Fruit fly (Drosophila melanogaster): Measurements from ENCODE around the gene CG17147.
A peak's percentile ranks its signal among the peaks of the same experiment; 100 is the strongest.

CG17147 gene

DNA sequence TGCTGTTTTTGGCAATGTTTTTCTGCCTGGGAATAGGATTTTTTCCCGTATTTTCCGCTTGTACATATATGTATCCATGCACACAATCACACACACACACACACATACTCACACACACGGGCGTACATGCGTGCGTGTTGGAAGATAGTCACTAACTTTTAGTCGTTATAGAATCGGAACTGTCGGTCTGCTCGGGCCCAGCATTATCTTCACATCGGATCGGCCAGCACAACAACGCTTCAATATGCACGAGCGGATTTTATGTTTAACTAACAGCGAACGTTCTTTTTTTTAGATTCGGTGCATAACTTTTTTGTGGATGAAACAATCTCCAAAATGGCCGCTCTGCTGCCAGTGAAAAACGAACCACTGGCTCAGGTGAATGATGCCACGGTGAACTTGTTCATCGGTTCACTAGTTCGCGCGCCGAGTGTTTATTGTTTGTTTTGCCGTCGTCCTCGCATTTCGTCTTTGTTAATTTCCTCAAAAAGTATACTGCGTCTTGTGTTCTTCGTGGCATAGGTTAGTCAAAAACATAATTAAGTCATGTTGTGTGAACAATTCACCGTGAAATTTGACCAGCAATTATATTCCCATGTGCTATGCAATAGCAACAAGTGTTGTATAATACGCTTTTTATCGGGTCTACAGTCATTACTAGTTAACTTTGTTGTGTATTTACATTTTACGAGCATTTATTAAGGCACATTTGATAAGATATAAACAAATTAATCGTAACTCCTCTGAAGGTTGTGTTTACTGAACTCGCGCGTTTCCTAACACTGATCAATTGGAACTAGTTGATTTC lies 17.6 kb downstream of the CG17147 start, which contains the start of the genes CG6951 and CG17233 (continued):
- TF ChIP-seq Pdp1 (GFP tag; optimal IDR thresholded peaks at IDR 0.05), result peak in 1 of 2 experiments; percentile 78
- no peak for TF ChIP-seq br (optimal IDR thresholded peaks at IDR 0.05)
- no peak for TF ChIP-seq wdn (GFP tag; IDR thresholded peaks at IDR 0.05)
- TF ChIP-seq MESR4 (GFP tag; optimal IDR thresholded peaks at IDR 0.05), result peak; percentile 97
- TF ChIP-seq CG8089 (GFP tag; optimal IDR thresholded peaks at IDR 0.05), result no peak
- TF ChIP-seq fd64A (GFP tag; optimal IDR thresholded peaks at IDR 0.05), result no peak
- no peak for TF ChIP-seq CG12391 (tag; optimal IDR thresholded peaks at IDR 0.05)
- TF ChIP-seq CG14667 (GFP tag; IDR thresholded peaks at IDR 0.05), result no peak
- TF ChIP-seq CG32767 (GFP tag; IDR thresholded peaks at IDR 0.05), result peak; percentile 70; the same call in 1 of the 2 replicates
- TF ChIP-seq Ssrp (tag; optimal IDR thresholded peaks at IDR 0.05), result no peak
- no peak for TF ChIP-seq CG6654 (GFP tag; optimal IDR thresholded peaks at IDR 0.05)
- TF ChIP-seq CG17385 (GFP tag; optimal IDR thresholded peaks at IDR 0.05), result no peak
- TF ChIP-seq CG1602 (GFP tag; optimal IDR thresholded peaks at IDR 0.05), result no peak
- TF ChIP-seq dpn (GFP tag; optimal IDR thresholded peaks at IDR 0.05), result peak in 1 of 2 experiments; percentile 2
- no peak for TF ChIP-seq HLH54F (GFP tag; optimal IDR thresholded peaks at IDR 0.05)
- peak; percentile 43 for TF ChIP-seq CG12659 (GFP tag; optimal IDR thresholded peaks at IDR 0.05)
- no peak for TF ChIP-seq CG31441 (GFP tag; IDR thresholded peaks at IDR 0.05)
- no peak for TF ChIP-seq pum (GFP tag; optimal IDR thresholded peaks at IDR 0.05)
- TF ChIP-seq bbx (GFP tag; IDR thresholded peaks at IDR 0.05; ENCODE audit: partially characterized antibody), result peak; percentile 26; the same call in 1 of the 2 replicates
- peak; percentile 18 for TF ChIP-seq dm (GFP tag; optimal IDR thresholded peaks at IDR 0.05)
- no peak for TF ChIP-seq Tbp (GFP tag; optimal IDR thresholded peaks at IDR 0.05)
- TF ChIP-seq Dfd (GFP tag; optimal IDR thresholded peaks at IDR 0.05), result no peak
- TF ChIP-seq Bgb (GFP tag; IDR thresholded peaks at IDR 0.05; ENCODE audit: partially characterized antibody), result 0 out of 2 replicates have a peak, but pooled peaks have one; percentile 23
- peak; percentile 25 for TF ChIP-seq lilli (GFP tag; optimal IDR thresholded peaks at IDR 0.05)
- 0 out of 4 replicates have a peak, but pooled peaks have one; percentile 46 for TF ChIP-seq chinmo (GFP tag; IDR thresholded peaks at IDR 0.05; ENCODE audit: partially characterized antibody)
- TF ChIP-seq bcd (GFP tag; optimal IDR thresholded peaks at IDR 0.05), result no peak
- TF ChIP-seq sens (GFP tag), result peak; percentile 21
- TF ChIP-seq YL-1 (GFP tag; optimal IDR thresholded peaks at IDR 0.05), result peak; percentile 72
- no peak for TF ChIP-seq crc (GFP tag; optimal IDR thresholded peaks at IDR 0.05)
- no peak for TF ChIP-seq CoRest (tag; optimal IDR thresholded peaks at IDR 0.05)
- peak; percentile 13; the same call in 1 of the 2 replicates for TF ChIP-seq MBD-R2 (GFP tag; IDR thresholded peaks at IDR 0.05)
- TF ChIP-seq CG3838 (GFP tag; optimal IDR thresholded peaks at IDR 0.05), result no peak
- no peak for TF ChIP-seq emc (GFP tag; optimal IDR thresholded peaks at IDR 0.05)
- peak; percentile 96 for TF ChIP-seq cg (GFP tag; optimal IDR thresholded peaks at IDR 0.05)
- 0 out of 2 replicates have a peak, but pooled peaks have one; percentile 16 for TF ChIP-seq Dref (GFP tag; IDR thresholded peaks at IDR 0.05)
- peak; percentile 76 for TF ChIP-seq CG8478 (optimal IDR thresholded peaks at IDR 0.05)
- peak; percentile 57; the same call in 2 of the 3 replicates for TF ChIP-seq CG34422 (GFP tag; IDR thresholded peaks at IDR 0.05)
- TF ChIP-seq bab2 (GFP tag; optimal IDR thresholded peaks at IDR 0.05), result peak; percentile 10
- TF ChIP-seq CG11247 (GFP tag; IDR thresholded peaks at IDR 0.05), result no peak
- TF ChIP-seq hbn (GFP tag; IDR thresholded peaks at IDR 0.05; ENCODE audit: partially characterized antibody), result no peak
- peak; percentile 43 for TF ChIP-seq CG10267 (tag; optimal IDR thresholded peaks at IDR 0.05)
- no peak for TF ChIP-seq CG15479 (GFP tag; optimal IDR thresholded peaks at IDR 0.05)
- TF ChIP-seq CG4617 (GFP tag; optimal IDR thresholded peaks at IDR 0.05; ENCODE audit: borderline replicate concordance), result peak; percentile 37
- TF ChIP-seq HmgD (GFP tag; optimal IDR thresholded peaks at IDR 0.05), result peak; percentile 11
- 0 out of 3 replicates have a peak, but pooled peaks have one; percentile 4 for TF ChIP-seq ase (GFP tag; IDR thresholded peaks at IDR 0.05)
- no peak for TF ChIP-seq nerfin-2 (GFP tag; IDR thresholded peaks at IDR 0.05; ENCODE audit: partially characterized antibody)
- TF ChIP-seq tio (GFP tag; optimal IDR thresholded peaks at IDR 0.05), result no peak
- no peak for TF ChIP-seq CG14965 (GFP tag; optimal IDR thresholded peaks at IDR 0.05; ENCODE audit: borderline replicate concordance)

Data from whole organism, embryonic.